Fruit fly (Drosophila melanogaster) whole organism, embryonic: ENCODE measurements around the gene Obp93a.

Experiments
- Elba2 ChIP-seq: fragments of 200-800 bp; sonication (Bioruptor generic); optimal IDR thresholded peaks from 3 replicates; lab custom pipeline; 2016; ENCODE audit warnings: missing biosample characterization, missing genetic modification characterization
- Hey ChIP-seq: fragments of 200-800 bp; sonication (Bioruptor generic); optimal IDR thresholded peaks from 3 replicates; lab custom pipeline; 2018; ENCODE audit warnings: missing biosample characterization, mild to moderate bottlenecking, missing genetic modification characterization
- Sox102F ChIP-seq: fragments of 200-800 bp; sonication (Bioruptor generic); optimal IDR thresholded peaks from 2 replicates; lab custom pipeline; 2018; ENCODE audit warnings: missing biosample characterization, mild to moderate bottlenecking, missing genetic modification characterization, moderate library complexity

DNA sequence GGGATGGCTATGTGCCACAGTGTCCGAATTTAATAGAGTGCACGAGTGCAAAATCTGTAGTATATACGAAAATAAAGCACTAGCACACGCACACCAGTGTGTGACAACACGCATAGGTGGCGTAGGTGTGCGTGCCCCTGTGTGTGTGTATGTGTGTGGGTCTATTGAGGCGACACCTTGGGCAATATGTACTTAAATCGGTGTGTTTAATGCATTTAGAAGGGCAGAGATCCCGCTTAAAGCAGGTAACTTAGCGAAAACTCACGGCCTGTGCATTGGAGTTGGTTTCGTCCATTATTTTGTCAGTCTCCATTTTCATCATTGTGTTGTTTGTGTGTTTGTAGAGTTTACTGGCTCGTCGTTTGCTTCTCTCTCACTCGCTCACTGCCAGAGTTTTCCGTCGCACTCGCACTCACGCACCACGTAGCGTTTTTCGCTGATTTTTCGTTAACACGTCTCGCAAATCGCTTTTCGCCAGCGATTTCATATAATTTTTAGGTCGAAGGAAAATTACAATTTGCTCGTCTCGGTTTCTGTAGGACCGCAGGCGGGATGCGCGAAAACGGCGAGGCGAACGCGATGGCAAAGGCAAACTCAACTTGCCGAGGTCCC, 2.7 kb downstream of the Obp93a start:
- no peak for TF ChIP-seq Sox102F (GFP tag; lab: Kevin White, UChicago)
- TF ChIP-seq Hey (tag; lab: Kevin White, UChicago): no peak
- no peak for TF ChIP-seq Elba2 (GFP tag; lab: Kevin White, UChicago)
